Worm (Caenorhabditis elegans): ENCODE measurements around the gene C50H2.7.

DNA sequence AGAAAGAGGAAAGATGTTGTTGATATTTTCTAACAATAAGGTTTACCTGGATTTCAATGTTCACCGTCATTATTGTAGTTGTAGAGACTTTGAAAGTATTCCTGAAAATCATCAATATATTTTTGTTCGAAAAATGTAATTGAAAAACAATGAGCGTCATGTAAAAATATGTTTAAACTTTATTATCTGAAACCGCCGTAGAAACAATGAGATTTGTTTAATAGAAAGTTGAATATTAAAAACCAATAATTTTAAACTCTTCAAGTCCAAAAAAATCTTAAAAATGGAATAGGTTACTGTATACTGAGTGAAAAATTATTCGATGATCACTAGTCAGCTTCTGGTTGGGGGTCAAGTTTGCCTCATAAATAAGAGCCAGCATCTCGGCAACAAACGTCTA lies 35.6 kb downstream of the C50H2.7 start, which contains the start of gene anmt-3:
- TF ChIP-seq snpc-4 (tag; optimal IDR thresholded peaks at IDR 0.05) (no peak), unc-39 (tag; optimal IDR thresholded peaks at IDR 0.05) (no peak), ces-1 (GFP tag; optimal IDR thresholded peaks at IDR 0.05) (no peak), ceh-43 (GFP tag; optimal IDR thresholded peaks at IDR 0.05) (no peak), mep-1 (tag; optimal IDR thresholded peaks at IDR 0.05) (no peak), elt-3 (tag; optimal IDR thresholded peaks at IDR 0.05) (no peak), lin-13 (tag; optimal IDR thresholded peaks at IDR 0.05) (no peak)

Measured in whole organism, mixed stage, embryonic.